Worm (Caenorhabditis elegans) whole organism, L4 larva: ENCODE results near the gene F59E11.7.

Experiments used
- ZK546.5 ChIP-seq, 2 experiments: sonication (generic microtip); optimal IDR thresholded peaks; 2 replicates each; lab custom pipeline; 2017; ENCODE audit warnings: missing biosample characterization in 2 of 2, missing genetic modification characterization in 2 of 2
- aly-2 ChIP-seq: sonication (generic microtip); optimal IDR thresholded peaks from 2 replicates; lab custom pipeline; 2018; ENCODE audit warnings: missing biosample characterization, missing genetic modification characterization
- daf-8 ChIP-seq: fragments of 200-800 bp; sonication (Bioruptor generic); IDR thresholded peaks from 2 replicates; pipeline ENCODE4 v1.3.6; 2022; ENCODE audit warnings: missing genetic modification characterization, missing compliant biosample characterization
- dpl-1 ChIP-seq: fragments of 150-350 bp; optimal IDR thresholded peaks from 2 replicates; lab custom pipeline; 2014; ENCODE audit warnings: missing biosample characterization, missing genetic modification reagents, missing genetic modification characterization
- mep-1 ChIP-seq: fragments of 150-350 bp; sonication (generic microtip); optimal IDR thresholded peaks from 3 replicates; lab custom pipeline; 2014; ENCODE audit warnings: missing biosample characterization, missing genetic modification characterization
- mxl-2 ChIP-seq: fragments of 200-800 bp; sonication (Bioruptor generic); conservative IDR thresholded peaks from 2 replicates; pipeline ENCODE4 v1.3.6; 2022; ENCODE audit warnings: missing genetic modification reagents, missing genetic modification characterization, missing compliant biosample characterization
- nhr-11 ChIP-seq: fragments of 150-350 bp; optimal IDR thresholded peaks from 2 replicates; lab custom pipeline; 2014; ENCODE audit warnings: missing biosample characterization, missing genetic modification characterization
- nhr-237 ChIP-seq: sonication (generic microtip); optimal IDR thresholded peaks from 2 replicates; lab custom pipeline; 2017; ENCODE audit warnings: missing biosample characterization, missing genetic modification characterization
- nhr-25 ChIP-seq: sonication (generic microtip); optimal IDR thresholded peaks from 2 replicates; lab custom pipeline; 2017; ENCODE audit warnings: missing genetic modification characterization, mild to moderate bottlenecking, missing compliant biosample characterization, antibody characterized with exemption, moderate library complexity, borderline replicate concordance; ENCODE audit not compliant: insufficient read depth
- pqm-1 ChIP-seq: sonication (generic microtip); optimal IDR thresholded peaks from 2 replicates; lab custom pipeline; 2017; ENCODE audit warnings: missing biosample characterization, missing genetic modification characterization
- rbr-2 ChIP-seq: sonication (generic microtip); optimal IDR thresholded peaks from 2 replicates; lab custom pipeline; 2016; ENCODE audit warnings: missing genotype, missing genetic modification characterization, missing compliant biosample characterization
- unc-39 ChIP-seq: sonication (generic microtip); optimal IDR thresholded peaks from 2 replicates; lab custom pipeline; 2017; ENCODE audit warnings: missing biosample characterization, missing genetic modification characterization
- unc-62 ChIP-seq, 3 experiments: fragments of 150-350 bp in 1 of 3; sonication (generic microtip); optimal IDR thresholded peaks in 2 of 3; peaks in 1 of 3; 1 replicate in 1 of 3; 2 replicates in 2 of 3; lab custom pipeline; 2014 to 2017; ENCODE audit warnings: missing biosample characterization in 3 of 3, missing genetic modification characterization in 3 of 3, missing genetic modification reagents in 3 of 3, missing genotype in 1 of 3

DNA sequence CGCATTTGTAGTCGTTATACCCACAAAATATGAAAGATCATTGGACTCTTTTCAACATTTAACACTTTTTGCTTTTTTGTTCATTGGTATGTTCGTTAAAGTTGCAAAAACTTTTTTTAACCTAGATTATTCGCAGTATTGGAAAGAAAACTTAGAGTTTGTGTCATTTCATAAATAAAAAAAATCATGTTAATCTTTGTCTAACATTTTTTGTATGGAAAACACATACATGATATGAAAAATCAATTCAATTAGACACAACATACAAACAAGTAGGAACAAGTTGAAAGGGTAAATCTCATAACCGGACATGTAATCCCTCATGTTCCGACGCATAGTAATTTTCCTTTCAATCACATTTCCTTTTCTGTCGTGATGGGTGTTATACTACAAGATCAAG lies 11.1 kb downstream of the F59E11.7 start, which contains the start of gene F59E11.2:
- TF ChIP-seq unc-39 (tag; lab: Kevin White, UChicago) = no peak
- no peak for TF ChIP-seq dpl-1 (GFP tag; lab: Kevin White, UChicago)
- no peak for TF ChIP-seq ZK546.5 (tag; optimal IDR thresholded peaks at IDR 0.05; lab: Kevin White, UChicago)
- no peak for TF ChIP-seq rbr-2
- no peak for TF ChIP-seq daf-8 (GFP tag; lab: Robert Waterston, UW)
- TF ChIP-seq mxl-2 (GFP tag; lab: Robert Waterston, UW) = no peak
- TF ChIP-seq nhr-237 = no peak
- TF ChIP-seq nhr-25 (tag; lab: Kevin White, UChicago) = no peak
- no peak for TF ChIP-seq mep-1
- no peak for TF ChIP-seq nhr-11 (tag; lab: Kevin White, UChicago)
- no peak for TF ChIP-seq aly-2 (tag; lab: Kevin White, UChicago)
- no peak for TF ChIP-seq pqm-1 (tag; lab: Kevin White, UChicago)
- TF ChIP-seq unc-62 (GFP tag; optimal IDR thresholded peaks at IDR 0.05 in 1 of 2; lab: Kevin White, UChicago) = no peak
- no peak for TF ChIP-seq unc-62 (tag; optimal IDR thresholded peaks at IDR 0.05; lab: Kevin White, UChicago)
